Fruit fly (Drosophila melanogaster): ENCODE measurements around the gene inaF-A.

The inaF-A gene

dm6 chrX:11681558-11682551, 51.8 kb downstream of the inaF-A start (continued):
- TF ChIP-seq az2 (GFP tag; optimal IDR thresholded peaks at IDR 0.05) (peak; percentile 23), CG1233 (GFP tag; optimal IDR thresholded peaks at IDR 0.05) (peak; percentile 2), grn (GFP tag; optimal IDR thresholded peaks at IDR 0.05) (peak; percentile 65), wdn (GFP tag; IDR thresholded peaks at IDR 0.05) (peak; percentile 64; the same call in 1 of the 2 replicates), B-H1 (GFP tag; IDR thresholded peaks at IDR 0.05) (peak; percentile 36; the same call in 1 of the 3 replicates), CG9817 (tag; optimal IDR thresholded peaks at IDR 0.05) (peak; percentile 78), mam (GFP tag; optimal IDR thresholded peaks at IDR 0.05) (peak; percentile 77), grau (tag; optimal IDR thresholded peaks at IDR 0.05) (peak; percentile 76), CG17186 (GFP tag; optimal IDR thresholded peaks at IDR 0.05) (no peak), CG11456 (GFP tag; IDR thresholded peaks at IDR 0.05) (0 out of 3 replicates have a peak, but pooled peaks have one; percentile 48), CG1832 (GFP tag; optimal IDR thresholded peaks at IDR 0.05) (peak; percentile 76), CG9797 (GFP tag; optimal IDR thresholded peaks at IDR 0.05) (peak; percentile 2), Dfd (GFP tag; optimal IDR thresholded peaks at IDR 0.05) (no peak), Lhr (GFP tag; optimal IDR thresholded peaks at IDR 0.05) (peak; percentile 0), klu (GFP tag; IDR thresholded peaks at IDR 0.05) (no peak), prd (optimal IDR thresholded peaks at IDR 0.05) (no peak), prd (GFP tag; IDR thresholded peaks at IDR 0.05) (peak; percentile 55), CG6254 (GFP tag; optimal IDR thresholded peaks at IDR 0.05) (no peak), caup (GFP tag; optimal IDR thresholded peaks at IDR 0.05; ENCODE audit: severe bottlenecking) (peak; percentile 57), ci (GFP tag; IDR thresholded peaks at IDR 0.05) (peak; percentile 72; the same call in 1 of the 3 replicates), phol (tag; optimal IDR thresholded peaks at IDR 0.05) (peak; percentile 60), psq (GFP tag; optimal IDR thresholded peaks at IDR 0.05) (peak; percentile 16), CG2678 (tag; optimal IDR thresholded peaks at IDR 0.05) (peak; percentile 74), nau (GFP tag; optimal IDR thresholded peaks at IDR 0.05) (peak; percentile 55), PHDP (tag; optimal IDR thresholded peaks at IDR 0.05) (peak; percentile 63), D19A (tag; optimal IDR thresholded peaks at IDR 0.05) (peak; percentile 38), Taf1 (GFP tag; IDR thresholded peaks at IDR 0.05) (no peak), CG17612 (GFP tag; IDR thresholded peaks at IDR 0.05) (no peak), dati (GFP tag; IDR thresholded peaks at IDR 0.05) (no peak), gem (tag; optimal IDR thresholded peaks at IDR 0.05) (peak; percentile 78), CG18262 (tag; optimal IDR thresholded peaks at IDR 0.05) (peak; percentile 61), Dref (GFP tag; IDR thresholded peaks at IDR 0.05) (peak; percentile 69), ham (GFP tag; IDR thresholded peaks at IDR 0.05) (no peak), Myb (GFP tag; optimal IDR thresholded peaks at IDR 0.05) (peak; percentile 62), Dad (GFP tag; optimal IDR thresholded peaks at IDR 0.05) (peak; percentile 43), CG15073 (GFP tag; optimal IDR thresholded peaks at IDR 0.05) (no peak), Sox100B (GFP tag; optimal IDR thresholded peaks at IDR 0.05) (peak; percentile 50), CG17829 (tag; optimal IDR thresholded peaks at IDR 0.05) (peak; percentile 62), nom (GFP tag; optimal IDR thresholded peaks at IDR 0.05) (peak; percentile 75), CG12769 (tag; optimal IDR thresholded peaks at IDR 0.05) (peak; percentile 61)

Measured in whole organism, embryonic.